Fruit fly (Drosophila melanogaster): ENCODE measurements around the gene CG42613.

CG42613 gene

dm6 chr3R:18928346-18928917, 564 bp upstream of the CG42613 start, which contains the start of gene Mpc1 (continued):
- TF ChIP-seq nmo (GFP tag; optimal IDR thresholded peaks at IDR 0.05): peak; percentile 22
- TF ChIP-seq CG10565 (GFP tag; optimal IDR thresholded peaks at IDR 0.05): no peak
- no peak for TF ChIP-seq CG17359 (tag; optimal IDR thresholded peaks at IDR 0.05)
- no peak for TF ChIP-seq Sry-β (GFP tag; optimal IDR thresholded peaks at IDR 0.05)
- TF ChIP-seq Stat92E (GFP tag; optimal IDR thresholded peaks at IDR 0.05): no peak
- TF ChIP-seq CG9797 (GFP tag; optimal IDR thresholded peaks at IDR 0.05): peak; percentile 67
- TF ChIP-seq Awh (GFP tag; IDR thresholded peaks at IDR 0.05): no peak
- no peak for TF ChIP-seq Bdp1 (GFP tag; optimal IDR thresholded peaks at IDR 0.05)
- no peak for TF ChIP-seq caup (GFP tag; optimal IDR thresholded peaks at IDR 0.05; ENCODE audit: severe bottlenecking)
- no peak for TF ChIP-seq pnt (GFP tag; optimal IDR thresholded peaks at IDR 0.05)
- peak in 1 of 2 experiments; percentile 35 for TF ChIP-seq Hr78 (GFP tag; optimal IDR thresholded peaks at IDR 0.05)
- TF ChIP-seq gro (GFP tag; optimal IDR thresholded peaks at IDR 0.05): no peak
- no peak for TF ChIP-seq dmrt11E (tag; optimal IDR thresholded peaks at IDR 0.05)
- peak; percentile 85 for TF ChIP-seq kah (GFP tag; optimal IDR thresholded peaks at IDR 0.05)
- TF ChIP-seq kni (GFP tag; optimal IDR thresholded peaks at IDR 0.05): no peak
- no peak for TF ChIP-seq ATbp (GFP tag; optimal IDR thresholded peaks at IDR 0.05)
- no peak for TF ChIP-seq CG1529 (GFP tag; optimal IDR thresholded peaks at IDR 0.05)
- peak; percentile 55 for TF ChIP-seq slbo (GFP tag; IDR thresholded peaks at IDR 0.05)
- no peak for TF ChIP-seq CG10147 (GFP tag; optimal IDR thresholded peaks at IDR 0.05)
- no peak for TF ChIP-seq CG7745 (tag; optimal IDR thresholded peaks at IDR 0.05)
- no peak for TF ChIP-seq p53 (GFP tag; optimal IDR thresholded peaks at IDR 0.05)
- no peak for TF ChIP-seq peb (GFP tag; IDR thresholded peaks at IDR 0.05)
- no peak for TF ChIP-seq NfI (GFP tag; optimal IDR thresholded peaks at IDR 0.05)
- no peak for TF ChIP-seq fu2 (GFP tag; optimal IDR thresholded peaks at IDR 0.05)
- TF ChIP-seq da (GFP tag; optimal IDR thresholded peaks at IDR 0.05): no peak
- TF ChIP-seq Mes4 (GFP tag; optimal IDR thresholded peaks at IDR 0.05): no peak
- TF ChIP-seq CG9932 (GFP tag; IDR thresholded peaks at IDR 0.05): peak; percentile 78
- TF ChIP-seq CG14050 (GFP tag; IDR thresholded peaks at IDR 0.05): 0 out of 3 replicates have a peak, but pooled peaks have one; percentile 10
- TF ChIP-seq sd (tag; optimal IDR thresholded peaks at IDR 0.05): peak; percentile 39
- no peak for TF ChIP-seq Dbx (GFP tag; IDR thresholded peaks at IDR 0.05)
- no peak for TF ChIP-seq CG17328 (GFP tag; IDR thresholded peaks at IDR 0.05)
- TF ChIP-seq CG30431 (GFP tag; optimal IDR thresholded peaks at IDR 0.05): no peak
- no peak for TF ChIP-seq CG4707 (GFP tag; optimal IDR thresholded peaks at IDR 0.05)
- no peak for TF ChIP-seq salm (tag; optimal IDR thresholded peaks at IDR 0.05)
- no peak for TF ChIP-seq HmgD (GFP tag; optimal IDR thresholded peaks at IDR 0.05)
- no peak for TF ChIP-seq gce (GFP tag; IDR thresholded peaks at IDR 0.05)
- TF ChIP-seq bsh (GFP tag; optimal IDR thresholded peaks at IDR 0.05): no peak
- TF ChIP-seq Max (GFP tag; optimal IDR thresholded peaks at IDR 0.05): no peak
- TF ChIP-seq Sry-δ (GFP tag; optimal IDR thresholded peaks at IDR 0.05): peak; percentile 78
- TF ChIP-seq CG5953 (GFP tag; IDR thresholded peaks at IDR 0.05): no peak
- TF ChIP-seq CG7987 (GFP tag; optimal IDR thresholded peaks at IDR 0.05): no peak
- no peak for TF ChIP-seq Blimp-1 (GFP tag; optimal IDR thresholded peaks at IDR 0.05)
- no peak for TF ChIP-seq CG10321 (GFP tag; IDR thresholded peaks at IDR 0.05)
- no peak for TF ChIP-seq Camta (GFP tag; optimal IDR thresholded peaks at IDR 0.05)
- TF ChIP-seq Nf-YA (GFP tag; IDR thresholded peaks at IDR 0.05): no peak
- no peak for TF ChIP-seq Neu2 (GFP tag; optimal IDR thresholded peaks at IDR 0.05; ENCODE audit: borderline replicate concordance)
- TF ChIP-seq MTF-1 (GFP tag; optimal IDR thresholded peaks at IDR 0.05; ENCODE audit: borderline replicate concordance): no peak
- no peak for TF ChIP-seq CG4820 (GFP tag; optimal IDR thresholded peaks at IDR 0.05)
- TF ChIP-seq org-1 (GFP tag; optimal IDR thresholded peaks at IDR 0.05): no peak
- no peak for TF ChIP-seq CG8388 (GFP tag; optimal IDR thresholded peaks at IDR 0.05)
